Worm (Caenorhabditis elegans) whole organism, young adult: ENCODE measurements around the gene ttr-44.

ENCODE experiments used
- B0035.1 ChIP-seq: sonication (generic microtip); optimal IDR thresholded peaks from 2 replicates; lab custom pipeline; 2016; ENCODE audit warnings: missing genetic modification characterization, mild to moderate bottlenecking, missing compliant biosample characterization, missing genotype, missing genetic modification reagents
- B0336.3 ChIP-seq: fragments of 200-800 bp; sonication (Bioruptor generic); IDR thresholded peaks from 2 replicates; pipeline ENCODE4 v1.3.6; 2022; ENCODE audit warnings: missing genetic modification characterization, missing compliant biosample characterization
- D2030.7 ChIP-seq: fragments of 200-800 bp; sonication (Bioruptor generic); IDR thresholded peaks from 2 replicates; pipeline ENCODE4 v1.3.6; 2022; ENCODE audit warnings: missing genetic modification reagents, missing genetic modification characterization, missing compliant biosample characterization
- F49E8.2 ChIP-seq: sonication (generic microtip); optimal IDR thresholded peaks from 3 replicates; lab custom pipeline; 2017; ENCODE audit warnings: missing genetic modification characterization, mild to moderate bottlenecking, missing compliant biosample characterization, antibody characterized with exemption, moderate library complexity; ENCODE audit not compliant: insufficient read depth
- K11D2.4 ChIP-seq: fragments of 200-800 bp; sonication (Bioruptor generic); IDR thresholded peaks from 2 replicates; pipeline ENCODE4 v1.3.6; 2022; ENCODE audit warnings: missing genetic modification reagents, missing genetic modification characterization, missing compliant biosample characterization
- Y53G8AR.9 ChIP-seq: fragments of 200-800 bp; sonication (Bioruptor generic); conservative IDR thresholded peaks from 2 replicates; pipeline ENCODE4 v1.3.6; 2022; ENCODE audit warnings: missing genetic modification reagents, missing genetic modification characterization, missing compliant biosample characterization
- Y67H2A.10 ChIP-seq: fragments of 200-800 bp; sonication (Bioruptor generic); conservative IDR thresholded peaks from 2 replicates; pipeline ENCODE4 v1.3.6; 2022; ENCODE audit warnings: missing genetic modification reagents, missing genetic modification characterization, missing compliant biosample characterization
- ceh-27 ChIP-seq: fragments of 200-800 bp; sonication (Bioruptor generic); optimal IDR thresholded peaks from 2 replicates; lab custom pipeline; 2018; ENCODE audit warnings: mild to moderate bottlenecking, missing genetic modification characterization, moderate library complexity, missing compliant biosample characterization
- efl-1 ChIP-seq: fragments of 150-350 bp; optimal IDR thresholded peaks from 2 replicates; lab custom pipeline; 2014; ENCODE audit warnings: missing biosample characterization, missing genetic modification reagents, missing genetic modification characterization
- egrh-3 ChIP-seq: fragments of 200-800 bp; sonication (Bioruptor generic); IDR thresholded peaks from 2 replicates; pipeline ENCODE4 v1.3.6; 2022; ENCODE audit warnings: missing genetic modification reagents, missing genetic modification characterization, missing compliant biosample characterization
- ets-4 ChIP-seq: fragments of 200-800 bp; sonication (Bioruptor generic); optimal IDR thresholded peaks from 2 replicates; lab custom pipeline; 2018; ENCODE audit warnings: mild to moderate bottlenecking, missing genetic modification characterization, missing compliant biosample characterization
- hlh-26 ChIP-seq: fragments of 200-800 bp; sonication (Bioruptor generic); conservative IDR thresholded peaks from 2 replicates; pipeline ENCODE4 v1.3.6; 2022; ENCODE audit warnings: missing genetic modification reagents, missing genetic modification characterization, missing compliant biosample characterization
- let-607 ChIP-seq, 2 experiments: fragments of 200-800 bp in 1 of 2; sonication (Bioruptor generic) in 1 of 2; sonication (generic microtip) in 1 of 2; optimal IDR thresholded peaks; 2 replicates each; lab custom pipeline; 2016 to 2018; ENCODE audit warnings: mild to moderate bottlenecking in 2 of 2, missing compliant biosample characterization in 2 of 2, missing genetic modification characterization in 2 of 2, moderate library complexity in 2 of 2, missing genotype in 1 of 2
- lin-35 ChIP-seq, 3 experiments: fragments of 150-350 bp in 2 of 3; sonication (generic microtip) in 1 of 3; optimal IDR thresholded peaks; 2 replicates each; lab custom pipeline; 2014 to 2018; ENCODE audit warnings: missing biosample characterization in 3 of 3, missing genetic modification characterization in 3 of 3, missing genetic modification reagents in 3 of 3
- lin-54 ChIP-seq: fragments of 200-800 bp; sonication (Bioruptor generic); optimal IDR thresholded peaks from 2 replicates; lab custom pipeline; 2018; ENCODE audit warnings: mild to moderate bottlenecking, missing genetic modification characterization, missing compliant biosample characterization
- lsl-1 ChIP-seq: fragments of 200-800 bp; sonication (Bioruptor generic); optimal IDR thresholded peaks from 2 replicates; lab custom pipeline; 2018; ENCODE audit warnings: mild to moderate bottlenecking, missing genetic modification characterization, moderate library complexity, missing compliant biosample characterization
- lsy-27 ChIP-seq: sonication (generic microtip); optimal IDR thresholded peaks from 2 replicates; lab custom pipeline; 2017; ENCODE audit warnings: missing genetic modification characterization, mild to moderate bottlenecking, missing compliant biosample characterization, antibody characterized with exemption, missing genotype, borderline replicate concordance; ENCODE audit not compliant: insufficient read depth
- madf-10 ChIP-seq: sonication (generic microtip); optimal IDR thresholded peaks from 2 replicates; lab custom pipeline; 2016; ENCODE audit warnings: mild to moderate bottlenecking, missing genetic modification characterization, missing compliant biosample characterization
- madf-6 ChIP-seq: fragments of 200-800 bp; sonication (Bioruptor generic); IDR thresholded peaks from 2 replicates; pipeline ENCODE4 v1.3.6; 2022; ENCODE audit warnings: missing genetic modification reagents, missing genetic modification characterization, missing compliant biosample characterization
- mcd-1 ChIP-seq: fragments of 200-800 bp; sonication (Bioruptor generic); IDR thresholded peaks from 2 replicates; pipeline ENCODE4 v1.3.6; 2022; ENCODE audit warnings: missing genetic modification reagents, missing genetic modification characterization, missing compliant biosample characterization
- nhr-27 ChIP-seq: fragments of 200-800 bp; sonication (Bioruptor generic); optimal IDR thresholded peaks from 2 replicates; lab custom pipeline; 2018; ENCODE audit warnings: mild to moderate bottlenecking, missing genetic modification characterization, moderate library complexity, missing compliant biosample characterization
- nhr-90 ChIP-seq: sonication (generic microtip); optimal IDR thresholded peaks from 2 replicates; lab custom pipeline; 2016; ENCODE audit warnings: missing genotype, mild to moderate bottlenecking, missing genetic modification characterization, missing compliant biosample characterization
- pha-4 ChIP-seq: fragments of 150-350 bp; sonication (generic microtip); optimal IDR thresholded peaks from 2 replicates; lab custom pipeline; 2014; ENCODE audit warnings: missing biosample characterization, missing genetic modification reagents, missing genetic modification characterization
- repo-1 ChIP-seq: sonication (generic microtip); optimal IDR thresholded peaks from 2 replicates; lab custom pipeline; 2017; ENCODE audit warnings: mild to moderate bottlenecking, missing genetic modification characterization, missing compliant biosample characterization
- snpc-4 ChIP-seq, 5 experiments: fragments of 150-350 bp in 1 of 5; sonication (generic microtip) in 4 of 5; optimal IDR thresholded peaks; 2 replicates each; lab custom pipeline; 2014 to 2018; ENCODE audit warnings: missing genetic modification characterization in 5 of 5, missing biosample characterization in 3 of 5, antibody characterized with exemption in 2 of 5, mild to moderate bottlenecking in 2 of 5, missing compliant biosample characterization in 2 of 5, missing genotype in 2 of 5, moderate library complexity in 2 of 5, missing genetic modification reagents in 1 of 5
- unc-130 ChIP-seq: sonication (generic microtip); optimal IDR thresholded peaks from 2 replicates; lab custom pipeline; 2016; ENCODE audit warnings: missing genetic modification reagents, missing genetic modification characterization, missing compliant biosample characterization
- ztf-18 ChIP-seq: sonication (generic microtip); optimal IDR thresholded peaks from 2 replicates; lab custom pipeline; 2016; ENCODE audit warnings: missing genotype, mild to moderate bottlenecking, missing genetic modification characterization, missing compliant biosample characterization
- ztf-25 ChIP-seq: fragments of 200-800 bp; sonication (Bioruptor generic); IDR thresholded peaks from 2 replicates; pipeline ENCODE4 v1.3.6; 2022; ENCODE audit warnings: missing genetic modification reagents, missing genetic modification characterization, missing compliant biosample characterization
- ztf-28 ChIP-seq: fragments of 200-800 bp; sonication (Bioruptor generic); IDR thresholded peaks from 2 replicates; pipeline ENCODE4 v1.3.6; 2022; ENCODE audit warnings: missing genetic modification reagents, missing genetic modification characterization, missing compliant biosample characterization

Gene ttr-44

DNA sequence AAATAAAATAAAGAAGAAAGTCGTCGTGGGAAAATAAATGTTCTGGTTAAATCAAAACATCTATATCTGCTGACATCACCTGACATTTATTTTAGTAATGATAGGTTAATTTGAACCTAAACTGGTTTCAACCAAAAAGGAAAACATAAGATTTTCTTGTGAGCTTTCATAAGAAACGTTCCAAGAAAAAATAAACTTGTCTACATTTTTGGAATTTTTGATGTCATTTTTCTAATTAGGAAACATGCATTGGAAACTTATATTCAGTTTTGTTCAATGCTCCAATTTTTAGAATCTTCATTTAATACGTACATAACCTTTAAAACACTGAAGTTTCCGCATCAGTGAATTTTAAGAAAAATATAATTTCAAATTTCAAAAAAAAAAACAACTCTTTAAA, 44.8 kb downstream of the ttr-44 start:
- TF ChIP-seq hlh-26 (GFP tag; lab: Robert Waterston, UW) = no peak
- TF ChIP-seq B0336.3 (GFP tag; lab: Robert Waterston, UW) = no peak
- TF ChIP-seq madf-6 (GFP tag; lab: Robert Waterston, UW) = no peak
- TF ChIP-seq B0035.1 (tag; lab: Kevin White, UChicago) = no peak
- no peak for TF ChIP-seq unc-130
- TF ChIP-seq K11D2.4 (GFP tag; lab: Robert Waterston, UW) = no peak
- no peak for TF ChIP-seq D2030.7 (GFP tag; lab: Robert Waterston, UW)
- TF ChIP-seq lsl-1 (GFP tag; lab: Kevin White, UChicago) = no peak
- no peak for TF ChIP-seq madf-10 (tag; lab: Kevin White, UChicago)
- no peak for TF ChIP-seq lin-54 (GFP tag; lab: Kevin White, UChicago)
- TF ChIP-seq repo-1 (tag; lab: Kevin White, UChicago) = no peak
- no peak for TF ChIP-seq egrh-3
- no peak for TF ChIP-seq Y67H2A.10 (GFP tag; lab: Robert Waterston, UW)
- no peak for TF ChIP-seq efl-1 (GFP tag; lab: Kevin White, UChicago)
- TF ChIP-seq ztf-18 (tag; lab: Kevin White, UChicago) = no peak
- no peak for TF ChIP-seq ets-4 (GFP tag; lab: Kevin White, UChicago)

DNA sequence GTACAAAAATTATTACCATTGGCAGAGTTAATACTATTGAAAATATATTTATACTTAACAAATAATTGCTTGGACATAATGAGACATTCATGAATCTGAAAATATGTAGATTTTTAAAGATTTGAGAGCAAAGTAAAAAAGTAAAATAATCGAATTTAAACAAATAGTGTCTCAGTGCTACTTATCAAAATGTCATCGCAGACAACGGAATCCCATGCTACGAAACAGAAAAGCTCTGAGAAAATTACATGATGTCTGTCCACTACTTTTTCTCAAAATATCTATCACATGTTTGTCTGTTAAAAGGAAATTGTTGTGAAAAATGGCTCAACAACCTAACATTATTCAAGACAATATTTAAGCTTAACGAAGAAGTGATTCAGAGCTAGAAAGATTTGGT, 46.2 kb downstream of the ttr-44 start, which contains the start of gene T10G3.4:
Gene T10G3.4 (minus strand): TSS at position 101 of the 400 bp plus-strand sequence.
- TF ChIP-seq lsl-1 (GFP tag; lab: Kevin White, UChicago) (no peak), F49E8.2 (tag; lab: Kevin White, UChicago) (no peak), nhr-90 (tag; lab: Kevin White, UChicago) (no peak), lin-35 (GFP tag; optimal IDR thresholded peaks at IDR 0.05; lab: Kevin White, UChicago) (no peak), ceh-27 (GFP tag; lab: Kevin White, UChicago) (no peak), let-607 (tag; optimal IDR thresholded peaks at IDR 0.05; lab: Kevin White, UChicago) (no peak), mcd-1 (no peak), snpc-4 (GFP tag; optimal IDR thresholded peaks at IDR 0.05; lab: Kevin White, UChicago) (no peak), snpc-4 (tag; optimal IDR thresholded peaks at IDR 0.05; lab: Kevin White, UChicago) (no peak)

- no peak for TF ChIP-seq pha-4
- TF ChIP-seq lsy-27 = no peak
- TF ChIP-seq ztf-25 (GFP tag; lab: Robert Waterston, UW) = no peak
- TF ChIP-seq K11D2.4 (GFP tag; lab: Robert Waterston, UW) = no peak
- no peak for TF ChIP-seq nhr-27 (tag; lab: Kevin White, UChicago)
- TF ChIP-seq ztf-28 (GFP tag; lab: Robert Waterston, UW) = no peak
- TF ChIP-seq Y53G8AR.9 = no peak
- TF ChIP-seq, all 124 proteins: peak for 0
Observed at ce11 chrV:13479766-13480165, 50.8 kb downstream of the ttr-44 start, which contains the start of gene T10G3.2. T10G3.2 (minus strand) TSS chrV:13479866.
